Worm (Caenorhabditis elegans): ENCODE data around the gene C07D10.5.

ce11 chrII:7341572-7342303 lies 39.6 kb upstream of the C07D10.5 start:
- no peak for TF ChIP-seq W03F9.2 (tag; optimal IDR thresholded peaks at IDR 0.05)
- TF ChIP-seq dao-5 (tag; optimal IDR thresholded peaks at IDR 0.05) = no peak
